Fruit fly (Drosophila melanogaster) whole organism, larva: ENCODE results near the gene CG43102.

Source experiments
- noc ChIP-seq: fragments of 200-800 bp; sonication (Bioruptor generic); optimal IDR thresholded peaks from 3 replicates; lab custom pipeline; 2019; ENCODE audit warnings: missing biosample characterization, mild to moderate bottlenecking, missing genetic modification characterization, moderate library complexity

Gene CG43102

dm6 chr3R:17794335-17795074, at the start of gene CG43102:
TSS of gene CG43102 (minus strand) at chr3R:17794490.
- peak; percentile 21 for TF ChIP-seq noc

- TF ChIP-seq noc = no peak
Observed at dm6 chr3R:17830528-17830927, 36.2 kb upstream of the CG43102 start.

dm6 chr3R:17828653-17829052, 34.4 kb upstream of the CG43102 start:
- no peak for TF ChIP-seq noc

dm6 chr3R:17827038-17827616, 32.8 kb upstream of the CG43102 start:
- no peak for TF ChIP-seq noc

- no peak for TF ChIP-seq noc
Observed at dm6 chr3R:17825806-17826583, 31.7 kb upstream of the CG43102 start.

dm6 chr3R:17821744-17822143, 27.5 kb upstream of the CG43102 start:
- no peak for TF ChIP-seq noc

- no peak for TF ChIP-seq noc
Observed at dm6 chr3R:17818803-17819202, 24.5 kb upstream of the CG43102 start.

dm6 chr3R:17814191-17814923, 20.1 kb upstream of the CG43102 start:
- TF ChIP-seq noc = no peak

- no peak for TF ChIP-seq noc
Observed at dm6 chr3R:17812477-17812876, 18.2 kb upstream of the CG43102 start.

- TF ChIP-seq noc = no peak
Observed at dm6 chr3R:17811707-17812099, 17.4 kb upstream of the CG43102 start.

dm6 chr3R:17810951-17811706, 16.8 kb upstream of the CG43102 start, which contains the start of the genes Alg1 and tinc:
TSS of gene Alg1 (minus strand) at chr3R:17811134.
TSS of gene tinc (plus strand) at chr3R:17811541.
- TF ChIP-seq noc = peak; percentile 74

dm6 chr3R:17809014-17809413, 14.7 kb upstream of the CG43102 start, which contains the start of gene Odj:
TSS of gene Odj (minus strand) at chr3R:17809222.
- no peak for TF ChIP-seq noc

- no peak for TF ChIP-seq noc
Observed at dm6 chr3R:17807035-17807606, 12.8 kb upstream of the CG43102 start, which contains the start of gene CG17801. TSS of gene CG17801 (minus strand) at chr3R:17807085.

- TF ChIP-seq noc = no peak
Observed at dm6 chr3R:17805092-17805491, 10.8 kb upstream of the CG43102 start, which contains the start of gene Nnk. TSS of gene Nnk (minus strand) at chr3R:17805249.

- no peak for TF ChIP-seq noc
Observed at dm6 chr3R:17803025-17803424, 8.7 kb upstream of the CG43102 start, which contains the start of gene CG17806. TSS of gene CG17806 (minus strand) at chr3R:17803260.
